Worm (Caenorhabditis elegans): ENCODE measurements around the gene F38B7.3.
"Not testable (repeated sequence)": the region's sequence is repeated elsewhere in the genome, so short reads cannot be mapped to it uniquely, and the experiment has no call there.

Gene F38B7.3

DNA sequence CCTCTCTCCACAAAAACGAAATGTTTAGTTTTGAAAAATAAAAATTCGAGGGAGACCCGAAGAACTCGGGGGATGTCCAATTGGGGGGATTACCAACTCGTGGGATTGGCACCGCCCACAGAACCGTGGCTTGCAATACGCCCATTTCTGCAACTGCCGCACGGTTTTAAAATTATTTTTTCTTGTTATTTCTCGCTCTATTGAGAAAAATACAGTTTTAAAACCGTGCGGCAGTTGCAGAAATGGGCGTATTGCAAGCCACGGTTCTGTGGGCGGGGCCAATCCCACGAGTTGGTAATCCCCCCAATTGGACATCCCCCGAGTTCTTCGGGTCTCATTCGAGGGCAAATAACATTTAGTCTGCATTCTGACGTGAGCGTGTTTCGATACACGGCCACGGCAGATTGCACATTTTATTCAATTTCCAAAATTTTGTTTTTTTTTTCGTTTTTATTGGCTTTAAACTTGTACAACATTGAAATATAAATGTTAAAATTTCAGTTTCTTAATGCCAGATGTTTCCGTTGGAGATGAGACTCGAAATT, 44.0 kb upstream of the F38B7.3 start, which contains the start of the genes C55A6.1 and C55A6.10 (continued):
- peak; percentile 42 for TF ChIP-seq lin-13 (GFP tag; optimal IDR thresholded peaks at IDR 0.05)
- TF ChIP-seq lsy-2 (tag; optimal IDR thresholded peaks at IDR 0.05): peak; percentile 31 to 81
- 0 out of 2 replicates have a peak, but pooled peaks have one; percentile 55 for TF ChIP-seq tra-1 (GFP tag; IDR thresholded peaks at IDR 0.05)
- peak in 1 of 2 experiments; percentile 52 for TF ChIP-seq mdl-1 (tag; optimal IDR thresholded peaks at IDR 0.05)
- peak; percentile 12 for TF ChIP-seq lim-7 (GFP tag; IDR thresholded peaks at IDR 0.05)
- TF ChIP-seq ZK337.2 (GFP tag; IDR thresholded peaks at IDR 0.05): 0 out of 2 replicates have a peak, but pooled peaks have one; percentile 11
- peak; percentile 60; the same call in 1 of the 2 replicates for TF ChIP-seq saeg-2 (GFP tag; IDR thresholded peaks at IDR 0.05)
- TF ChIP-seq vab-7 (GFP tag; IDR thresholded peaks at IDR 0.05): peak; percentile 70; the same call in 1 of the 2 replicates
- TF ChIP-seq spr-1 (tag; optimal IDR thresholded peaks at IDR 0.05): peak; percentile 62
- peak; percentile 69 for TF ChIP-seq ceh-20 (GFP tag; IDR thresholded peaks at IDR 0.05)
- TF ChIP-seq hmg-1.1 (GFP tag; IDR thresholded peaks at IDR 0.05): peak; percentile 91
- peak; percentile 53; the same call in 1 of the 2 replicates for TF ChIP-seq php-3 (GFP tag; IDR thresholded peaks at IDR 0.05)
- TF ChIP-seq hif-1 (tag; optimal IDR thresholded peaks at IDR 0.05): peak in 1 of 2 experiments; percentile 23
- peak; percentile 76 for TF ChIP-seq nhr-42 (GFP tag; IDR thresholded peaks at IDR 0.05)
- peak; percentile 41 for TF ChIP-seq mxl-3 (GFP tag; optimal IDR thresholded peaks at IDR 0.05)
- TF ChIP-seq aha-1 (tag): peak; percentile 55
- TF ChIP-seq mep-1 (tag; optimal IDR thresholded peaks at IDR 0.05): peak; percentile 88
- TF ChIP-seq daf-16 (GFP tag; optimal IDR thresholded peaks at IDR 0.05): not testable (repeated sequence)
- peak; percentile 51 for TF ChIP-seq daf-16 (tag; optimal IDR thresholded peaks at IDR 0.05)
- TF ChIP-seq lin-38 (GFP tag; IDR thresholded peaks at IDR 0.05): peak; percentile 87
- peak; percentile 89 for TF ChIP-seq mes-2 (tag; optimal IDR thresholded peaks at IDR 0.05; ENCODE audit: poor library complexity, severe bottlenecking)
- TF ChIP-seq snpc-1.2 (GFP tag; IDR thresholded peaks at IDR 0.05): peak; percentile 78
- TF ChIP-seq unc-130 (GFP tag; optimal IDR thresholded peaks at IDR 0.05): peak; percentile 85
- TF ChIP-seq hlh-30 (tag; optimal IDR thresholded peaks at IDR 0.05; ENCODE audit: insufficient read depth): peak; percentile 49
- TF ChIP-seq daf-19 (GFP tag; conservative IDR thresholded peaks at IDR 0.05): 0 out of 2 replicates have a peak, but pooled peaks have one; percentile 38
- peak; percentile 67; the same call in 1 of the 2 replicates for TF ChIP-seq dmd-9 (GFP tag; IDR thresholded peaks at IDR 0.05)

DNA sequence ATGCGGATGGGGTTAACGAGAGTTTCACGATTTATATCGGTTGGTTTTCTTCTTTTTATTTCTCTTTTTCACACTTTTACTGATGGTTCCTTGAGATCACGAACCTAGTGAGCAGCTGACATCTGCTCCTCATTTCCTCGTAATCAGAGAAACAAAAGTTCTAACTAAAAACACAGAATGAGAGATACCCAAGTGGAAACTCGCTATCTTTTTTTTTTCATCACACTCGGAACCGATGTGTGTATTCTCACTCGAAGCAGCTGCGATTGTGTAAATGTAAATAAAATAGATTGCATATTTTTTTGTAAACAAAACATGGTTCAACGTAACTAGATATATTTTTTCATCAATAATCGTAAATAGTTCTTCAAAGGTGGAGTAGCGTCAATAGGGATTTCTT, 42.6 kb upstream of the F38B7.3 start:
- no peak for TF ChIP-seq ama-1 (optimal IDR thresholded peaks at IDR 0.05)
- peak; percentile 51 for TF ChIP-seq hlh-11 (tag; optimal IDR thresholded peaks at IDR 0.05)
- no peak for TF ChIP-seq F10B5.3 (tag; optimal IDR thresholded peaks at IDR 0.05)
- no peak for TF ChIP-seq lin-1 (GFP tag; IDR thresholded peaks at IDR 0.05)
- TF ChIP-seq daf-16 (GFP tag; optimal IDR thresholded peaks at IDR 0.05): peak in 1 of 2 experiments; percentile 97
- TF ChIP-seq daf-16 (tag; optimal IDR thresholded peaks at IDR 0.05): no peak
- TF ChIP-seq nhr-11 (tag; optimal IDR thresholded peaks at IDR 0.05): peak; percentile 24
- TF ChIP-seq dmd-6 (GFP tag; IDR thresholded peaks at IDR 0.05): no peak

DNA sequence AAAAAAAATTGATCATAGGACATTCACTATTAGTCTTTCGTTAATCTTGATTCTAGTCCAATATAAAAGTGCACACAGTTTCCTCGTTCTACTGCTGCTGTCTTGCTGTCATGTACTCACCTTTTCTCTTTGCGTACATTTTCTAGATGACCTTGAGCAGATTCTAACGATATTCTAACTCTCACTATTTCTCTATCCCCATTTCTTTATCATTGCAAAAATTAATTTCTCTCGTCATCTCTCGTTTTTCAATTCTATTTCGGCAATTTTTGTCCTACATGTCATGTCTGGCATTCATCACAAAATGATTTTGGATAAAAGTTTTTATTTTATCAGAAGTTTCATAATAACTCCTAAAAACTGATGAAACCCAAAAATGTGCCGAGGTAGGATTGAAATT, 40.1 kb upstream of the F38B7.3 start, which contains the start of gene ttll-5:
ttll-5 (plus strand) TSS at position 288 of the 400 bp plus-strand sequence.
- TF ChIP-seq nhr-28 (tag; optimal IDR thresholded peaks at IDR 0.05): peak; percentile 36
- no peak for TF ChIP-seq ztf-11 (tag; optimal IDR thresholded peaks at IDR 0.05)
- TF ChIP-seq snpc-4 (tag; optimal IDR thresholded peaks at IDR 0.05): no peak
- TF ChIP-seq nhr-25 (tag; optimal IDR thresholded peaks at IDR 0.05; ENCODE audit: borderline replicate concordance, insufficient read depth): peak; percentile 8

Measured in whole organism, L4 larva.